Worm (Caenorhabditis elegans) whole organism, L2 larva: ENCODE results near the gene C17H12.8.

Experiments used
- R02D3.7 ChIP-seq: fragments of 150-350 bp; optimal IDR thresholded peaks from 2 replicates; lab custom pipeline; 2014; ENCODE audit warnings: missing biosample characterization, missing genetic modification characterization
- Y55F3AM.14 ChIP-seq: fragments of 200-800 bp; sonication (Bioruptor generic); optimal IDR thresholded peaks from 2 replicates; lab custom pipeline; 2018; ENCODE audit warnings: mild to moderate bottlenecking, missing genetic modification characterization, missing compliant biosample characterization
- ZK546.5 ChIP-seq: sonication (generic microtip); optimal IDR thresholded peaks from 2 replicates; lab custom pipeline; 2017; ENCODE audit warnings: missing biosample characterization, missing genetic modification characterization
- aly-2 ChIP-seq: fragments of 150-350 bp; optimal IDR thresholded peaks from 2 replicates; lab custom pipeline; 2014; ENCODE audit warnings: missing biosample characterization, missing genetic modification characterization
- ama-1 ChIP-seq: fragments of 150-350 bp; optimal IDR thresholded peaks from 2 replicates; lab custom pipeline; 2018; ENCODE audit warnings: inconsistent platforms
- blmp-1 ChIP-seq: sonication (generic microtip); optimal IDR thresholded peaks from 2 replicates; lab custom pipeline; 2017; ENCODE audit warnings: missing genetic modification characterization, mild to moderate bottlenecking, missing compliant biosample characterization, antibody characterized with exemption, moderate library complexity; ENCODE audit not compliant: insufficient read depth
- ceh-16 ChIP-seq: fragments of 150-350 bp; optimal IDR thresholded peaks from 2 replicates; lab custom pipeline; 2014; ENCODE audit warnings: missing biosample characterization, missing genetic modification characterization
- egl-27 ChIP-seq: sonication (generic microtip); optimal IDR thresholded peaks from 3 replicates; lab custom pipeline; 2017; ENCODE audit warnings: missing biosample characterization, missing genetic modification reagents, missing genetic modification characterization
- elt-1 ChIP-seq: fragments of 150-350 bp; optimal IDR thresholded peaks from 2 replicates; lab custom pipeline; 2014; ENCODE audit warnings: missing biosample characterization, missing genetic modification characterization
- fos-1 ChIP-seq: fragments of 150-350 bp; optimal IDR thresholded peaks from 2 replicates; lab custom pipeline; 2014; ENCODE audit warnings: missing biosample characterization, missing genetic modification characterization
- gmeb-1 ChIP-seq: fragments of 150-350 bp; optimal IDR thresholded peaks from 2 replicates; lab custom pipeline; 2014; ENCODE audit warnings: missing biosample characterization, missing genetic modification characterization
- lsy-2 ChIP-seq, 2 experiments: fragments of 150-350 bp in 1 of 2; sonication (generic microtip) in 1 of 2; optimal IDR thresholded peaks; 2 replicates each; lab custom pipeline; 2014 to 2017; ENCODE audit warnings: missing biosample characterization in 2 of 2, missing genetic modification characterization in 2 of 2
- nhr-25 ChIP-seq: fragments of 150-350 bp; sonication (generic microtip); optimal IDR thresholded peaks from 3 replicates; lab custom pipeline; 2014; ENCODE audit warnings: missing biosample characterization, missing genetic modification characterization
- nhr-6 ChIP-seq: fragments of 150-350 bp; optimal IDR thresholded peaks from 2 replicates; lab custom pipeline; 2014; ENCODE audit warnings: missing biosample characterization, missing genetic modification characterization
- nhr-77 ChIP-seq: fragments of 150-350 bp; optimal IDR thresholded peaks from 2 replicates; lab custom pipeline; 2014; ENCODE audit warnings: missing biosample characterization, missing genetic modification characterization
- peb-1 ChIP-seq: fragments of 150-350 bp; optimal IDR thresholded peaks from 2 replicates; lab custom pipeline; 2014; ENCODE audit warnings: missing biosample characterization, missing genetic modification characterization
- sma-9 ChIP-seq, 2 experiments: fragments of 150-350 bp in 1 of 2; sonication (generic microtip) in 1 of 2; optimal IDR thresholded peaks; 2 replicates each; lab custom pipeline; 2014 to 2016; ENCODE audit warnings: missing genetic modification characterization in 2 of 2, mild to moderate bottlenecking in 1 of 2, missing biosample characterization in 1 of 2, missing compliant biosample characterization in 1 of 2, missing genetic modification reagents in 1 of 2, moderate library complexity in 1 of 2
- snpc-4 ChIP-seq: fragments of 150-350 bp; optimal IDR thresholded peaks from 2 replicates; lab custom pipeline; 2014; ENCODE audit warnings: missing biosample characterization, missing genetic modification characterization
- unc-39 ChIP-seq: fragments of 150-350 bp; optimal IDR thresholded peaks from 2 replicates; lab custom pipeline; 2014; ENCODE audit warnings: missing biosample characterization, missing genetic modification characterization
- unc-62 ChIP-seq: fragments of 150-350 bp; optimal IDR thresholded peaks from 2 replicates; lab custom pipeline; 2014; ENCODE audit warnings: missing biosample characterization, missing genetic modification reagents, missing genetic modification characterization
- zag-1 ChIP-seq: fragments of 150-350 bp; optimal IDR thresholded peaks from 2 replicates; lab custom pipeline; 2014; ENCODE audit warnings: missing biosample characterization, missing genetic modification characterization
- ztf-11 ChIP-seq: sonication (generic microtip); optimal IDR thresholded peaks from 2 replicates; lab custom pipeline; 2017; ENCODE audit warnings: missing biosample characterization, missing genetic modification characterization
- ztf-4 ChIP-seq: fragments of 150-350 bp; optimal IDR thresholded peaks from 2 replicates; lab custom pipeline; 2014; ENCODE audit warnings: missing biosample characterization, missing genetic modification characterization

The C17H12.8 gene

DNA sequence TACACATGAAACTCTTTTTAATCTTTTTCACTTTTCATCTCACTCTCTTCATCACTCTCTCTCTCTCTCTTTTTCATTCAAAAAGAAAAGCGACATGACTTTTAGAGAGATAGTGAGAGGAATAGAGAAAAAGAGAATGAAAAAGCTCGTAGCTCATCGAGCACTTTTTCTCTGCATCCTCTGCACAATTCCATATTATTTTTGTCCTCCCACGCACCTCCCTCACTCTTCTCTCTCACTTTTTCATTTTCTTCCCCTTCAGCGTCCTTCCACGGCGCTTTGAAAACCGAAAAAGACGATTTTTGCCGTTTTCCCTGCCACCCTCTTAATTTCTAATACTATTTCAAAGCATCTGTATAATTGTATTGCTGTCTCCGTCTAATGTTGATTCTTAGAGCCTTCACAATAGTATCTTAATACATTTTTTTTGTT lies 20.6 kb downstream of the C17H12.8 start (continued):
- TF ChIP-seq ztf-11, result no peak
- peak; percentile 61 for TF ChIP-seq gmeb-1 (tag; lab: Kevin White, UChicago)
- TF ChIP-seq unc-39 (tag; lab: Kevin White, UChicago), result peak; percentile 2

DNA sequence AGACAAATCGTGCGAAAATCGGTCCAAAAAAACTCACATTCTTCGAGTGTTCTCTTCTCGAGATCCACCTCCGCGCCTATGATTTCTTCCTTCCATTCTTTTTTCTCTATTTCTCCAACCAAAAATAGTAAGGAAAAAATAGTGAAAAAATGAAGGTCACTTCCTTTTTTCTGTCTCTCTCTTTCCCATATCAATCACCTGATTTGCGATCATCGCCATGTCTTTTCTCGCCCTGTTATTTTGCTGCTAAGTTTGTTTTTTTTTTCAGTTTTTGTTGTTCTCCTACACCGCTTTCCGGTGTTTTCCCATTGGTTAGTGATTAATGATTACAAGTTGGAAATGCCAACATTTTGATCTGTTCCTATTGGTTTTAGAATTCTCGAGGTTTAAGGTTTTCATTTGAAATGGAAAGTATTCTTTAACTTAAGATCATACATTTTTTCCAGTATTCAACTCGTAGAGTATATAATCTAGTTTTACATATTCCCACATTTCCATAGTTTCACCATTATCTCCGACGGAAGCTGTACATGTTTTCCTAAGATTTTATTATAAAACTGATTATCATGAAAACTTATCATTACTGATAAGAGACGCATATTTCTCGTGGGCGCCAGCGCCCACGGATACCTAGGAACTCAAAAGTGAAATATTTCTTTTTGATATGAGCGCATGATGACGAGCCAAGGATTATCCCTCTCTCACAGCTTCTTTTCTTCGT lies 23.2 kb downstream of the C17H12.8 start:
- TF ChIP-seq ceh-16 (tag; lab: Kevin White, UChicago) (no peak), nhr-25 (peak; percentile 42), blmp-1 (peak; percentile 9), fos-1 (tag; lab: Kevin White, UChicago) (peak; percentile 13)
- TF ChIP-seq, all 48 proteins: peak for 3

DNA sequence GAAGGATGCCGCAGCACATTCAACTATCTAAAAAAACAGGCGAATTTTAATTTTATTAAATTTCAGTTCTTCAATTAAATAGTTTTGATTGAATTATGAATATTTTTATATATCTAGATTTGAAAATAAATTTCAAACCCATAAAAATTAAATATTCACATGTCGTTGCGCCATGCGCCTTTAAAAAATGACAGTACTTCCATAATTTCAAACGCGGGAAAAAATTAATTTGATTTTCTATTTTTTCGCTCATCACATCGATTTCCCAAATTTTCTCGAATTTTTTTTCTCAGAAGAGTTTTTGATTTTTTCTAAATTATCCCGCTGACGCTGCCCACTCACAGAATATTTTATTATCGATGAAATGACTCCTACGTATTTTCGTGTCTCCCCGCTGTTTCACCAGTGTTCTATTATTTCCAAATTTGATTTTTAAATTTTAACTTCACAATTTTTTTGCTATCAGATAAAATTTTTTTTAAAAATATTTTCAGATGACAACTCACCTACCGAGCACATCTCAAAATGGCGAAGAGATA lies 24.0 kb downstream of the C17H12.8 start, which contains the start of gene lip-1:
lip-1 (plus strand) TSS at position 489 of the 539 bp plus-strand sequence.
- TF ChIP-seq sma-9 (GFP tag; optimal IDR thresholded peaks at IDR 0.05; lab: Kevin White, UChicago) (no peak), sma-9 (tag; optimal IDR thresholded peaks at IDR 0.05; lab: Kevin White, UChicago) (no peak), unc-62 (no peak), unc-39 (tag; lab: Kevin White, UChicago) (no peak), egl-27 (no peak), zag-1 (tag; lab: Kevin White, UChicago) (no peak), elt-1 (tag; lab: Kevin White, UChicago) (no peak), peb-1 (tag; lab: Kevin White, UChicago) (no peak), nhr-6 (no peak), R02D3.7 (tag; lab: Kevin White, UChicago) (no peak)

DNA sequence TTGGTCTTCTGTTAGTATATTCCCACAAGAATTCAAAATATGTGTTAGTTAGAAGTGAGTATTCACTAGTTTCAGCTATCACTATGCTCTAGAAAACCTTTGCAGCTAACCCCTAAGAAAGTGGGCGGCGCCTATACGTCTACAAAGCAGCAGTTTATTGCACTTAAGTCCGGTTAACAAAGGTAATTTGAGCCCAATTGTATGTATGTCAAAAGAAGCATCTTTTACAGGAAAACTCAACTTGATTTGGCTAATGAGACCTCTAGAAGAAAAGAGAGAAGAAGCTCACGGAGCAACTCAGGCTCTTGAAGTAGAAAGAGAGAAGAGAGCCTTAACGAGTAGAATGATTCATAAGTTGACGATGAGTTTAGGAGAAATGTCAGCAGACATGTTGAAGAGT lies 34.2 kb downstream of the C17H12.8 start:
- TF ChIP-seq lsy-2 (tag; optimal IDR thresholded peaks at IDR 0.05; lab: Kevin White, UChicago) (no peak), sma-9 (GFP tag; optimal IDR thresholded peaks at IDR 0.05; lab: Kevin White, UChicago) (no peak), sma-9 (tag; optimal IDR thresholded peaks at IDR 0.05; lab: Kevin White, UChicago) (no peak), R02D3.7 (tag; lab: Kevin White, UChicago) (no peak), Y55F3AM.14 (GFP tag; lab: Kevin White, UChicago) (no peak), blmp-1 (no peak), aly-2 (tag; lab: Kevin White, UChicago) (no peak), peb-1 (tag; lab: Kevin White, UChicago) (no peak), zag-1 (tag; lab: Kevin White, UChicago) (no peak)

DNA sequence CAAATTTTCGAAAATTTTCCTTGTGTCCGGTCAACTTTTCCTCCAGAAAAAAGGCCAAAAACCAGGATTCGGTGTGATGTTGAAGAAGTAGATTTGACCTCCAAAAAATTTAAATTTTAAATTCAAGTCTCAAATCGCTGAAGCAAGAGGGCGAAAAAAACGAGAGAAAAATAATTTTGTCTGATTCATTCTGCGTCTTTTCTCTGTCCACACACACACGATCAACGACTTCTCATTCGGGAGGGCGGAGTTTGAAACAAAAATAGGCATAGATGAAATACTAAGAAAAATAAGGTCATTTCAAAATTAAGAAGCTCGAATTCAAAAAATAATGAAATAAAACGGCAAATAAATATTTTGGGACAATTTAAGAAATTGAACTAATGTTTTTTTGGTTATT lies 40.8 kb downstream of the C17H12.8 start, which contains the start of gene R13H7.2:
R13H7.2 (minus strand) TSS at position 101 of the 400 bp plus-strand sequence.
- TF ChIP-seq ztf-11 (no peak), ztf-4 (no peak), gmeb-1 (tag; lab: Kevin White, UChicago) (no peak), ama-1 (lab: Kevin White, UChicago) (no peak), egl-27 (no peak), nhr-25 (no peak), snpc-4 (no peak)

DNA sequence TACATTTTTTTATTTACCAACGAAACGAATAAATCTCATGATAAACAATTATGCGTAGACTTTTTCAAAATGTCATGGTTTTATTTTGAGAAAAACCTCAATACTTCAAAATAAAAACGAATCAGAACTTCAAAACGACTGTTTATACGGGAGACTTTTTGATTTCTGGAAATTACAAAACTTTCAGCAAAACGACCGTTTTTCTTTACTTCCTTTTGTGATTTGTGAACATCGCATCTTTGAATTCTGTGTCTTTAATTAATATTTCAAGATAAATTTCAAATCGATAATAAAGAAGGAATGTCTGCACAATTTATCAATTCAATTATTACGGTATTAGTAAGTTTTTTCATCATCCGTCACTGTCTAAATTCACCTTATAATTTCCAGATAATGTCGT lies 49.3 kb downstream of the C17H12.8 start, which contains the start of gene srx-20:
srx-20 (plus strand) TSS at position 301 of the 400 bp plus-strand sequence.
- TF ChIP-seq nhr-77 (no peak), ZK546.5 (tag; lab: Kevin White, UChicago) (no peak), egl-27 (no peak)
